Worm (Caenorhabditis elegans) whole organism, late embryonic: ENCODE data around the gene nspg-12.

ENCODE experiments used
- C08G9.2 ChIP-seq: sonication (generic microtip); optimal IDR thresholded peaks from 2 replicates; lab custom pipeline; 2016; ENCODE audit warnings: mild to moderate bottlenecking, missing genetic modification characterization, moderate library complexity, missing compliant biosample characterization
- Y22D7AL.16 ChIP-seq: sonication (generic microtip); optimal IDR thresholded peaks from 2 replicates; lab custom pipeline; 2016; ENCODE audit warnings: missing genetic modification characterization, missing compliant biosample characterization
- ceh-14 ChIP-seq: sonication (generic microtip); optimal IDR thresholded peaks from 2 replicates; lab custom pipeline; 2016; ENCODE audit warnings: missing genotype, missing genetic modification characterization, missing compliant biosample characterization
- ceh-18 ChIP-seq: sonication (generic microtip); optimal IDR thresholded peaks from 2 replicates; lab custom pipeline; 2016; ENCODE audit warnings: missing genetic modification characterization, missing compliant biosample characterization
- ceh-19 ChIP-seq: fragments of 200-800 bp; sonication (Bioruptor generic); optimal IDR thresholded peaks from 2 replicates; lab custom pipeline; 2018; ENCODE audit warnings: mild to moderate bottlenecking, missing genetic modification characterization, missing compliant biosample characterization
- ceh-2 ChIP-seq: sonication (generic microtip); optimal IDR thresholded peaks from 2 replicates; lab custom pipeline; 2016; ENCODE audit warnings: missing genotype, missing genetic modification characterization, missing compliant biosample characterization
- ceh-22 ChIP-seq: sonication (generic microtip); optimal IDR thresholded peaks from 2 replicates; lab custom pipeline; 2017; ENCODE audit warnings: missing biosample characterization, missing genetic modification characterization
- ceh-30 ChIP-seq: fragments of 150-350 bp; optimal IDR thresholded peaks from 2 replicates; lab custom pipeline; 2014; ENCODE audit warnings: missing biosample characterization, missing genetic modification characterization
- ceh-31 ChIP-seq: sonication (generic microtip); optimal IDR thresholded peaks from 2 replicates; lab custom pipeline; 2016; ENCODE audit warnings: missing genetic modification characterization, missing compliant biosample characterization
- ceh-45 ChIP-seq: fragments of 200-800 bp; sonication (Bioruptor generic); IDR thresholded peaks from 2 replicates; pipeline ENCODE4 v1.3.6; 2022; ENCODE audit warnings: missing genetic modification reagents, missing genetic modification characterization, missing compliant biosample characterization
- ceh-9 ChIP-seq: sonication (generic microtip); optimal IDR thresholded peaks from 2 replicates; lab custom pipeline; 2016; ENCODE audit warnings: mild to moderate bottlenecking, missing genetic modification characterization, inconsistent platforms, missing compliant biosample characterization
- dmd-4 ChIP-seq: sonication (generic microtip); optimal IDR thresholded peaks from 2 replicates; lab custom pipeline; 2016; ENCODE audit warnings: borderline replicate concordance, missing genetic modification characterization, missing compliant biosample characterization
- elt-2 ChIP-seq: sonication (generic microtip); optimal IDR thresholded peaks from 2 replicates; lab custom pipeline; 2016; ENCODE audit warnings: missing genetic modification reagents, missing genetic modification characterization, missing compliant biosample characterization
- eyg-1 ChIP-seq: sonication (generic microtip); optimal IDR thresholded peaks from 2 replicates; lab custom pipeline; 2016; ENCODE audit warnings: missing genotype, missing genetic modification characterization, missing compliant biosample characterization
- fkh-10 ChIP-seq: fragments of 150-350 bp; optimal IDR thresholded peaks from 2 replicates; lab custom pipeline; 2014; ENCODE audit warnings: missing biosample characterization, missing genetic modification reagents, missing genetic modification characterization
- gmeb-2 ChIP-seq: sonication (generic microtip); optimal IDR thresholded peaks from 2 replicates; lab custom pipeline; 2016; ENCODE audit warnings: missing genetic modification characterization, inconsistent platforms, missing compliant biosample characterization
- hlh-15 ChIP-seq: sonication (generic microtip); optimal IDR thresholded peaks from 2 replicates; lab custom pipeline; 2016; ENCODE audit warnings: missing genetic modification characterization, missing compliant biosample characterization
- hlh-6 ChIP-seq: sonication (generic microtip); optimal IDR thresholded peaks from 2 replicates; lab custom pipeline; 2016; ENCODE audit warnings: missing genotype, missing genetic modification characterization, missing compliant biosample characterization
- madf-2 ChIP-seq: sonication (generic microtip); optimal IDR thresholded peaks from 2 replicates; lab custom pipeline; 2017; ENCODE audit warnings: missing genetic modification characterization, missing compliant biosample characterization
- nfya-1 ChIP-seq: sonication (generic microtip); optimal IDR thresholded peaks from 2 replicates; lab custom pipeline; 2017; ENCODE audit warnings: missing genetic modification characterization, mild to moderate bottlenecking, missing compliant biosample characterization, antibody characterized with exemption, moderate library complexity
- nhr-232 ChIP-seq: sonication (generic microtip); optimal IDR thresholded peaks from 2 replicates; lab custom pipeline; 2016; ENCODE audit warnings: missing genetic modification characterization, missing compliant biosample characterization
- npax-4 ChIP-seq: sonication (generic microtip); optimal IDR thresholded peaks from 2 replicates; lab custom pipeline; 2016; ENCODE audit warnings: missing genetic modification characterization, missing compliant biosample characterization
- pat-9 ChIP-seq: fragments of 200-800 bp; sonication (Bioruptor generic); optimal IDR thresholded peaks from 2 replicates; lab custom pipeline; 2018; ENCODE audit warnings: mild to moderate bottlenecking, missing genetic modification characterization, moderate library complexity, missing compliant biosample characterization
- pqm-1 ChIP-seq: sonication (generic microtip); optimal IDR thresholded peaks from 2 replicates; lab custom pipeline; 2016; ENCODE audit warnings: missing genetic modification characterization, missing compliant biosample characterization
- sox-2 ChIP-seq: fragments of 200-800 bp; sonication (Bioruptor generic); IDR thresholded peaks from 2 replicates; pipeline ENCODE4 v1.3.6; 2022; ENCODE audit warnings: missing genetic modification reagents, missing genetic modification characterization, missing compliant biosample characterization
- sox-4 ChIP-seq: sonication (generic microtip); optimal IDR thresholded peaks from 2 replicates; lab custom pipeline; 2017; ENCODE audit warnings: mild to moderate bottlenecking, missing genetic modification characterization, inconsistent platforms, missing compliant biosample characterization
- syd-9 ChIP-seq: sonication (generic microtip); optimal IDR thresholded peaks from 2 replicates; lab custom pipeline; 2016; ENCODE audit warnings: mild to moderate bottlenecking, missing genetic modification characterization, moderate library complexity, missing compliant biosample characterization
- ttx-3 ChIP-seq: sonication (generic microtip); optimal IDR thresholded peaks from 2 replicates; lab custom pipeline; 2016; ENCODE audit warnings: missing genetic modification reagents, missing genetic modification characterization, missing compliant biosample characterization
- zip-5 ChIP-seq: sonication (generic microtip); optimal IDR thresholded peaks from 2 replicates; lab custom pipeline; 2016; ENCODE audit warnings: missing genetic modification characterization, missing compliant biosample characterization
- ztf-16 ChIP-seq: sonication (generic microtip); optimal IDR thresholded peaks from 2 replicates; lab custom pipeline; 2017; ENCODE audit warnings: missing genetic modification characterization, missing compliant biosample characterization

The nspg-12 gene

ce11 chrX:5248754-5249153 lies 8.3 kb upstream of the nspg-12 start:
- no peak for TF ChIP-seq ceh-22 (tag; lab: Kevin White, UChicago)
- no peak for TF ChIP-seq ceh-18 (tag; lab: Kevin White, UChicago)

DNA sequence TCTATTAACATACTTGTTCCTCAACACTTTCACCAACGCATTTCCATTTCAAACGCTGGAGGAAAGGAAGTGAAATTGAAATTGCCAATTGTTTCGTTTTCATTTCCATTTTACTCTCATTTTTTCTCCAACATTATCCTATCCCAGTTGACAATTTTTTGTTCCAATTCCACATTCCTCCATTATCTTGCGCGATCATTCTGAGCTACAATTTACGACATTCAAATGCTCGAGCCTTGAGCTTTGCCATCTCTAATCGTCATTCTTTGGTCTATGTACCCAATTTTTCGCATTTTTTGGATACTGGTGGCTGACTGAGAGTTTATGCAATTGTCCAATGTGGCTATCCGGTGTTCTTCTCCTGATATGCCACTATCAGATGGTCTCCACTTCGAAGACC lies 7.5 kb upstream of the nspg-12 start, which contains the start of gene Y34B4A.10:
TSS of gene Y34B4A.10 (plus strand) at position 301 of the 400 bp plus-strand sequence.
- TF ChIP-seq npax-4 (tag; lab: Kevin White, UChicago), result no peak
- no peak for TF ChIP-seq ceh-31 (tag; lab: Kevin White, UChicago)
- TF ChIP-seq Y22D7AL.16 (tag; lab: Kevin White, UChicago), result no peak
- TF ChIP-seq pat-9 (tag; lab: Kevin White, UChicago), result no peak
- no peak for TF ChIP-seq C08G9.2
- TF ChIP-seq hlh-6 (tag; lab: Kevin White, UChicago), result no peak
- TF ChIP-seq syd-9 (tag; lab: Kevin White, UChicago), result no peak
- TF ChIP-seq ceh-30 (tag; lab: Kevin White, UChicago), result no peak
- no peak for TF ChIP-seq sox-2 (GFP tag; lab: Robert Waterston, UW)
- TF ChIP-seq ceh-2 (tag; lab: Kevin White, UChicago), result no peak
- no peak for TF ChIP-seq nfya-1
- TF ChIP-seq ceh-14 (tag; lab: Kevin White, UChicago), result no peak
- no peak for TF ChIP-seq ceh-9 (tag; lab: Kevin White, UChicago)

ce11 chrX:5252798-5253197 lies 4.3 kb upstream of the nspg-12 start, which contains the start of gene nspg-14:
nspg-14 (plus strand) TSS chrX:5253047.
- TF ChIP-seq fkh-10 (GFP tag; lab: Kevin White, UChicago), result no peak
- no peak for TF ChIP-seq sox-4 (tag; lab: Kevin White, UChicago)
- no peak for TF ChIP-seq gmeb-2 (tag; lab: Kevin White, UChicago)
- no peak for TF ChIP-seq ttx-3
- TF ChIP-seq hlh-15 (tag; lab: Kevin White, UChicago), result no peak
- peak; percentile 47 for TF ChIP-seq elt-2 (tag; lab: Kevin White, UChicago)

ce11 chrX:5254894-5255293 lies 2.2 kb upstream of the nspg-12 start, which contains the start of gene nspg-13:
nspg-13 (plus strand) TSS chrX:5255194.
- TF ChIP-seq nhr-232 (tag; lab: Kevin White, UChicago), result no peak
- TF ChIP-seq eyg-1 (tag; lab: Kevin White, UChicago), result no peak
- TF ChIP-seq pqm-1 (tag; lab: Kevin White, UChicago), result no peak
- no peak for TF ChIP-seq ztf-16 (tag; lab: Kevin White, UChicago)
- no peak for TF ChIP-seq sox-2 (GFP tag; lab: Robert Waterston, UW)

ce11 chrX:5255320-5255719 lies 1.8 kb upstream of the nspg-12 start:
- no peak for TF ChIP-seq ceh-18 (tag; lab: Kevin White, UChicago)
- TF ChIP-seq ceh-2 (tag; lab: Kevin White, UChicago), result no peak
- no peak for TF ChIP-seq Y22D7AL.16 (tag; lab: Kevin White, UChicago)
- no peak for TF ChIP-seq eyg-1 (tag; lab: Kevin White, UChicago)
- no peak for TF ChIP-seq dmd-4 (tag; lab: Kevin White, UChicago)
- TF ChIP-seq sox-2 (GFP tag; lab: Robert Waterston, UW), result no peak

DNA sequence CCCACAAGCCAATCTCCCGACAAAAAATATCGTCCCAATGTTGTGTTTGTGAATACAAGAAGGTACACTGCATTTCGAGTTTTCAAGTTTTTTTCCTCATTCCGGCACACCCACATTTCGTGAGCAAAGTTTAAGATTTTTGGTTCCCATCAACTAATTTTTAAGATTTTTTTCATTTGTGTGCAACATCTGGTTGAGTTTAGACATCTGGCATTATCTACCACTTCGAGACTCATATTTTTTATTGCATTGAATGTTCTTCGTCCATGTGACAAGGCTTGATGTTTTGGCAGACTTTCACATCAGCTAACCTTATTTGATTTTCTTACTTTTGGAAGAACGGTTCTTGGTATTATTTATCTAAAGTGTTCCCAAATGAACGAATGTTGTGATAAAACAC lies 3.3 kb downstream of the nspg-12 start:
- TF ChIP-seq zip-5 (tag; lab: Kevin White, UChicago) (no peak), ceh-45 (GFP tag; lab: Robert Waterston, UW) (no peak), ceh-19 (GFP tag; lab: Kevin White, UChicago) (no peak), madf-2 (tag; lab: Kevin White, UChicago) (no peak)
